Worm (Caenorhabditis elegans) whole organism, early embryonic: ENCODE measurements around the gene ogt-1.

ENCODE experiments used
- B0310.2 ChIP-seq: sonication (generic microtip); optimal IDR thresholded peaks from 2 replicates; lab custom pipeline; 2016; ENCODE audit warnings: mild to moderate bottlenecking, missing genetic modification characterization, missing compliant biosample characterization
- F13C5.2 ChIP-seq: sonication (generic microtip); optimal IDR thresholded peaks from 2 replicates; lab custom pipeline; 2017; ENCODE audit warnings: mild to moderate bottlenecking, missing genetic modification characterization, inconsistent platforms, missing compliant biosample characterization
- aly-1 ChIP-seq: sonication (generic microtip); optimal IDR thresholded peaks from 2 replicates; lab custom pipeline; 2016; ENCODE audit warnings: missing genetic modification characterization, missing compliant biosample characterization
- ama-1 ChIP-seq: fragments of 150-350 bp; optimal IDR thresholded peaks from 2 replicates; lab custom pipeline; 2014
- ceh-13 ChIP-seq: fragments of 200-800 bp; sonication (Bioruptor generic); optimal IDR thresholded peaks from 2 replicates; lab custom pipeline; 2018; ENCODE audit warnings: mild to moderate bottlenecking, missing genetic modification characterization, missing compliant biosample characterization
- ceh-36 ChIP-seq: sonication (generic microtip); optimal IDR thresholded peaks from 2 replicates; lab custom pipeline; 2016; ENCODE audit warnings: missing genetic modification characterization, inconsistent platforms, missing compliant biosample characterization
- ets-7 ChIP-seq: sonication (generic microtip); optimal IDR thresholded peaks from 2 replicates; lab custom pipeline; 2016; ENCODE audit warnings: missing genotype, missing genetic modification characterization, missing compliant biosample characterization
- flt-1 ChIP-seq: fragments of 200-800 bp; sonication (Bioruptor generic); IDR thresholded peaks from 2 replicates; pipeline ENCODE4 v1.3.6; 2022; ENCODE audit warnings: missing genetic modification characterization, missing compliant biosample characterization
- hmbx-1 ChIP-seq: sonication (generic microtip); optimal IDR thresholded peaks from 2 replicates; lab custom pipeline; 2016; ENCODE audit warnings: mild to moderate bottlenecking, missing genetic modification characterization, missing compliant biosample characterization
- hmg-4 ChIP-seq: fragments of 200-800 bp; sonication (Bioruptor generic); optimal IDR thresholded peaks from 2 replicates; lab custom pipeline; 2018; ENCODE audit warnings: mild to moderate bottlenecking, missing genetic modification characterization, missing compliant biosample characterization
- hnd-1 ChIP-seq: sonication (generic microtip); optimal IDR thresholded peaks from 2 replicates; lab custom pipeline; 2016; ENCODE audit warnings: missing genetic modification characterization, missing compliant biosample characterization
- pes-1 ChIP-seq: fragments of 200-800 bp; sonication (Bioruptor generic); IDR thresholded peaks from 2 replicates; pipeline ENCODE4 v1.3.6; 2022; ENCODE audit warnings: missing genetic modification reagents, missing genetic modification characterization, missing compliant biosample characterization
- scrt-1 ChIP-seq: fragments of 200-800 bp; sonication (Bioruptor generic); IDR thresholded peaks from 2 replicates; pipeline ENCODE4 v1.3.6; 2022; ENCODE audit warnings: missing genetic modification characterization, missing compliant biosample characterization
- sea-1 ChIP-seq: fragments of 200-800 bp; sonication (Bioruptor generic); conservative IDR thresholded peaks from 2 replicates; pipeline ENCODE4 v1.3.6; 2022; ENCODE audit warnings: missing genetic modification characterization, missing compliant biosample characterization
- tbx-11 ChIP-seq: fragments of 200-800 bp; sonication (Bioruptor generic); IDR thresholded peaks from 2 replicates; pipeline ENCODE4 v1.3.6; 2022; ENCODE audit warnings: missing genetic modification characterization, missing compliant biosample characterization
- tbx-37 ChIP-seq: fragments of 200-800 bp; sonication (Bioruptor generic); conservative IDR thresholded peaks from 2 replicates; pipeline ENCODE4 v1.3.6; 2022; ENCODE audit warnings: missing genetic modification reagents, missing genetic modification characterization, missing compliant biosample characterization
- tra-4 ChIP-seq: sonication (generic microtip); optimal IDR thresholded peaks from 2 replicates; lab custom pipeline; 2017; ENCODE audit warnings: missing genetic modification characterization, missing compliant biosample characterization

ogt-1 gene

DNA sequence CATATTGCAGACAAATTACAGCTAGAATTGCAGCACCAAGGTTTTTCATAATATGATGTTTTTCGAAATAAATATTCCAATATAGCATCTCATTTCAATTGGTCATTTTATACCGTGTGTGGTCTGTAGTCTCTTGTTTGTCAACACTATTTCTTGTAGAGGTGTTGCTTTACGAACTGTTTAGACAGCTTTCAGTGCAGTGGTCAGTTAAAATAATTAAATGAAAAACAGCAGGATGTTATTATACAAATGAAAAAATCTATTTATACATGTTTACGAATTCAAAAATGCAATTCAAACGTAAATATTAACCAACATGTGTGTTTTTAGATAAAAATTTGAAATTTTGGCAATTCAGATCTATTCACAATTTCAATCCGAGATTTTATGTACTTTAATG, 41.8 kb downstream of the ogt-1 start, which contains the start of gene B0280.7:
TSS of gene B0280.7 (minus strand) at position 101 of the 400 bp plus-strand sequence.
- TF ChIP-seq ets-7 (tag; lab: Kevin White, UChicago), result no peak
- no peak for TF ChIP-seq tbx-37
- TF ChIP-seq tra-4 (tag; lab: Kevin White, UChicago), result no peak
- TF ChIP-seq scrt-1, result no peak
- TF ChIP-seq ceh-36 (tag; lab: Kevin White, UChicago), result no peak
- no peak for TF ChIP-seq pes-1
- no peak for TF ChIP-seq hmg-4
- TF ChIP-seq tbx-11 (GFP tag; lab: Robert Waterston, UW), result no peak
- no peak for TF ChIP-seq hnd-1 (tag; lab: Kevin White, UChicago)
- no peak for TF ChIP-seq ama-1 (lab: Kevin White, UChicago)
- no peak for TF ChIP-seq hmbx-1 (tag; lab: Kevin White, UChicago)
- TF ChIP-seq F13C5.2 (tag; lab: Kevin White, UChicago), result no peak
- no peak for TF ChIP-seq ceh-13
- TF ChIP-seq B0310.2, result no peak
- no peak for TF ChIP-seq flt-1 (GFP tag; lab: Robert Waterston, UW)
- no peak for TF ChIP-seq sea-1 (GFP tag; lab: Robert Waterston, UW)

DNA sequence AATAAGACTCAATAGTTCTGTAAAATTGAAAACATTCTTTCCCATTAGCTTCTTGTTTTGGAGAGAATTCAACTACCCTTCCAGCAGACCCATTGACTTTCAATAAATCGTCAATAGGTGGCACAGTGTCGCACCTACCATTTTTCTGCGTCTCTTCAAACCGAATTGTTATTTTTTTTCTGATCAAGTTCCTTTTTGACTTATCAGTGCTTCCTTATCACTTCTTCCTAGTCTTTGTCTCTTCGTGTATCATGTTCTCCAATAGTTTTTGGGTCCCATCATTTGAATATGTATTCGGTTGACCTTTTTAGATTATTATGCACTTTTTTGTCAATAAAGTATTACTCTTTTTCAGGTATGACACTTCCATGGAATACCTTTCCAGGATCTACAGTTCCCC, 45.6 kb downstream of the ogt-1 start, which contains the start of gene odd-1:
TSS of gene odd-1 (plus strand) at position 349 of the 400 bp plus-strand sequence.
- TF ChIP-seq hmg-4, result no peak

- no peak for TF ChIP-seq pes-1
- TF ChIP-seq tbx-37, result no peak
- no peak for TF ChIP-seq aly-1
- no peak for TF ChIP-seq ama-1 (lab: Kevin White, UChicago)
- TF ChIP-seq tra-4 (tag; lab: Kevin White, UChicago), result no peak
- TF ChIP-seq hmbx-1 (tag; lab: Kevin White, UChicago), result no peak
- no peak for TF ChIP-seq sea-1 (GFP tag; lab: Robert Waterston, UW)
These were observed 46.7 kb downstream of the ogt-1 start for ce11 chrIII:7106854-7107253.

DNA sequence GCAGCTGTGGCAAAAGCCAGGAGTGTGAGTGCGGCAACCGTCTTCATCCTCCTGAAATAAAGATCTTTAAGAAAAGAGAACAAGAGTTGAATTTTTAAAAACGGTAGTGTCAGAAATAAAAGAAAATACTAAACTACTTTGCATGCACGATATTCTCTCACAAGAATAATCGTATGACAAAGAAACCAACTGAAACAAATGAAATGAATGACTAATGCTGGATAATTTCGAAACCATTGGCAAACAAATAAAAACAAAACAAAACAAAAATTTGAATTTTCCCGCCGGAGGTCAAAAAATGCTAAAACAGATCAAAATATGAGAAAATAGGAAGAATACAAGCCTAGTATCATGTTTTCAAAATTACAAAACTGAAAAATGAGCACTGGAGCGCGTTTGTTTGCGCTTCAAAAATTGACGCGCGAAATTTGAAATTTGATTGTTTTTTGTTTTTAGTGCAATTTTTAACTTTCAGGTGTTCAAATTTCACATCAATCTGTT, 49.6 kb downstream of the ogt-1 start, which contains the start of gene cpg-2:
TSS of gene cpg-2 (minus strand) at position 51 of the 501 bp plus-strand sequence.
- TF ChIP-seq tra-4 (tag; lab: Kevin White, UChicago) (no peak), pes-1 (no peak), F13C5.2 (tag; lab: Kevin White, UChicago) (no peak), ceh-13 (no peak)

ce11 chrIII:7101814-7102477, 51.7 kb downstream of the ogt-1 start:
- TF ChIP-seq hmg-4, result no peak
- TF ChIP-seq sea-1 (GFP tag; lab: Robert Waterston, UW), result no peak
- TF ChIP-seq ceh-36 (tag; lab: Kevin White, UChicago), result no peak
- TF ChIP-seq ceh-13, result no peak
- no peak for TF ChIP-seq flt-1 (GFP tag; lab: Robert Waterston, UW)
- TF ChIP-seq tbx-37, result no peak
- no peak for TF ChIP-seq pes-1
- TF ChIP-seq hnd-1 (tag; lab: Kevin White, UChicago), result no peak
- TF ChIP-seq aly-1, result no peak
- no peak for TF ChIP-seq ama-1 (lab: Kevin White, UChicago)
- no peak for TF ChIP-seq B0310.2
- TF ChIP-seq scrt-1, result no peak
- TF ChIP-seq tra-4 (tag; lab: Kevin White, UChicago), result no peak
- no peak for TF ChIP-seq ets-7 (tag; lab: Kevin White, UChicago)
- TF ChIP-seq hmbx-1 (tag; lab: Kevin White, UChicago), result no peak
- TF ChIP-seq tbx-11 (GFP tag; lab: Robert Waterston, UW), result no peak

DNA sequence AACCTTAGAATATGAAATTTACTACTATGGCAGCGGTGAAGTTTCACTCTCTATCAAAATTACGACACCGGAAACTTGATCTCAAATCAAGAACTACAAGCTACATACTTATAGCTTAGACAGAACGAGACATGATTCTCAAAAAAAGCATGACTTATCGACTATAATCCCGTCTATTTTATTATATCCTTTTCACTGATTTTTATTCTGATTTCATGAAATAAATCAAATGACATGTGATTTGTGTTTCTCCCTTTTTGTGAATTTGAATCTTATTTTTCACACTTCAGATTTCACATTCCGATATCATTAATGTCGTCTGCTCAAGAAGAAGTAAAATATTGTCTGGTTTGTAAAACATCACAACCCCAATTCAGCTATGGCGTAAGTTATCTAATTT, 53.6 kb downstream of the ogt-1 start, which contains the start of gene ZK418.11:
TSS of gene ZK418.11 (plus strand) at position 289 of the 400 bp plus-strand sequence.
- TF ChIP-seq hmg-4 (no peak), scrt-1 (no peak), tbx-11 (GFP tag; lab: Robert Waterston, UW) (no peak), ama-1 (lab: Kevin White, UChicago) (no peak), pes-1 (no peak), tbx-37 (no peak), hmbx-1 (tag; lab: Kevin White, UChicago) (no peak), tra-4 (tag; lab: Kevin White, UChicago) (no peak), sea-1 (GFP tag; lab: Robert Waterston, UW) (no peak), ceh-13 (no peak), hnd-1 (tag; lab: Kevin White, UChicago) (no peak), ceh-36 (tag; lab: Kevin White, UChicago) (no peak), ets-7 (tag; lab: Kevin White, UChicago) (no peak), aly-1 (no peak), B0310.2 (no peak), flt-1 (GFP tag; lab: Robert Waterston, UW) (no peak), F13C5.2 (tag; lab: Kevin White, UChicago) (no peak)

DNA sequence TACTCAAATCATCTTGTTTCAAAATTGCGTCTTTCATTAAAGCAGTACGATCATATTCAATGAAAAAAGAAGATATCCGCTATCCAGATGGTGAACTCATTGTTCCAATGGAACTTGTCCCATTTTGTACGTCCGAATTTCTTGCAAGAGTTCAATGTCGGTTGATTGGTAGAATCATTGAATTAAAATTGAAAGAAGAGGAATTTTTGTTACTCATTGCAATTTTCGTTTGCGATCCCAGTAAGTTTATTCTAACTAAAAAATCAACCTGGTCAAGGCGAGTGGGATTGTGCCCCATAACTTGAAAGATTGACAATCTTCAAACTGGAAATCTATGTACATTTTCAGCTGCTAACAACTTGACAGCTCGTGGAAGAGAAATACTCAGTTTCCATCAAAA, 57.1 kb downstream of the ogt-1 start:
- TF ChIP-seq hmg-4, result no peak
- TF ChIP-seq tbx-37, result no peak
- no peak for TF ChIP-seq B0310.2
- TF ChIP-seq ceh-13, result no peak
- TF ChIP-seq aly-1, result no peak
- TF ChIP-seq ceh-36 (tag; lab: Kevin White, UChicago), result no peak
- TF ChIP-seq pes-1, result no peak
- no peak for TF ChIP-seq scrt-1
- TF ChIP-seq tbx-11 (GFP tag; lab: Robert Waterston, UW), result no peak
- TF ChIP-seq ama-1 (lab: Kevin White, UChicago), result no peak
- TF ChIP-seq flt-1 (GFP tag; lab: Robert Waterston, UW), result no peak
- no peak for TF ChIP-seq ets-7 (tag; lab: Kevin White, UChicago)
- no peak for TF ChIP-seq sea-1 (GFP tag; lab: Robert Waterston, UW)
- TF ChIP-seq hnd-1 (tag; lab: Kevin White, UChicago), result no peak
